Worm (Caenorhabditis elegans): ENCODE measurements around the gene C50F4.4.

C50F4.4 gene

ce11 chrV:9584263-9584662 lies 47.7 kb downstream of the C50F4.4 start:
- TF ChIP-seq elt-2 (tag; optimal IDR thresholded peaks at IDR 0.05) = no peak
- TF ChIP-seq mdl-1 (tag; optimal IDR thresholded peaks at IDR 0.05) = no peak
- no peak for TF ChIP-seq sea-2 (GFP tag; optimal IDR thresholded peaks at IDR 0.05)
- no peak for TF ChIP-seq nhr-77 (tag; optimal IDR thresholded peaks at IDR 0.05)
- TF ChIP-seq ztf-11 (tag; optimal IDR thresholded peaks at IDR 0.05) = no peak
- no peak for TF ChIP-seq nhr-11 (tag; optimal IDR thresholded peaks at IDR 0.05)
- TF ChIP-seq pha-4 (tag; optimal IDR thresholded peaks at IDR 0.05) = no peak
- TF ChIP-seq ceh-16 (tag; optimal IDR thresholded peaks at IDR 0.05) = no peak
- TF ChIP-seq ztf-4 (tag; optimal IDR thresholded peaks at IDR 0.05) = no peak
- TF ChIP-seq zag-1 (tag; optimal IDR thresholded peaks at IDR 0.05) = no peak
- no peak for TF ChIP-seq egl-27 (tag; optimal IDR thresholded peaks at IDR 0.05)
- no peak for TF ChIP-seq elt-1 (tag; optimal IDR thresholded peaks at IDR 0.05)
- no peak for TF ChIP-seq ama-1 (optimal IDR thresholded peaks at IDR 0.05)
- TF ChIP-seq mml-1 (tag; optimal IDR thresholded peaks at IDR 0.05) = no peak
- no peak for TF ChIP-seq elt-3 (tag; optimal IDR thresholded peaks at IDR 0.05)
